Fruit fly (Drosophila melanogaster): ENCODE results near the gene Dci.

Dci gene

DNA sequence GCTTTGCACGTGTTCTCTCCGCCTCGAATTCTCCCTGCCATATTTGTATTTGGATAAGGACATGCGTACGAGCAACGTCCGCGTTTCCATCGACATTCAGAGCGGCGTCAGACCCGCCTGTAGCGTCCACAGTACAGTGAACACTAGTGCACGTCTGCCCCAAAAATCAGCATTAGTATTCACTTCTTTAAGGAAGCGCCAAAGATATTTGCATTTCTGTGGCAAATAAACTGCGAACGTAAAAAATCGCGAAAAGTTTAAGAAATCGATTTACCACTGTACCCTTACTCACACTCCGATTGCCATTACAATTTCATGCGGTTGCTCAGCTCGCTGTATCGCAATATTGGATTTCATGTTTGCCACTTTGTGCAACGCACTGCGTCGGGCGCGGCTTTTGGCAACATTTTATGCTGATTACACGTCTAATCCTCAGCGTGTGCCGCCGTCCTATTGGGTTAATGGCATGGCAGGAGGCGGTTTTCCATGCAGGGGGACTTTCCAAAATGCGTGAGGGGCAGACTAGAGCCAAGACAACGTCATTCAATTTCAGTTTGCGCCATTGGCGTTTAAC, 48.4 kb upstream of the Dci start (continued):
- TF ChIP-seq Hmx (GFP tag; optimal IDR thresholded peaks at IDR 0.05), result peak; percentile 51
- peak; percentile 94 for TF ChIP-seq CG2199 (GFP tag; IDR thresholded peaks at IDR 0.05)
- TF ChIP-seq CG43689 (GFP tag; IDR thresholded peaks at IDR 0.05), result peak; percentile 69
- TF ChIP-seq CHES-1-like (GFP tag; optimal IDR thresholded peaks at IDR 0.05), result peak; percentile 85
- TF ChIP-seq knrl (GFP tag; IDR thresholded peaks at IDR 0.05; ENCODE audit: partially characterized antibody), result no peak
- peak; percentile 88 for TF ChIP-seq CG30431 (GFP tag; optimal IDR thresholded peaks at IDR 0.05)
- TF ChIP-seq NFAT (GFP tag; IDR thresholded peaks at IDR 0.05), result peak; percentile 88
- TF ChIP-seq CG31441 (GFP tag; IDR thresholded peaks at IDR 0.05), result peak; percentile 77
- peak; percentile 81 for TF ChIP-seq croc (GFP tag; conservative IDR thresholded peaks at IDR 0.05)
- TF ChIP-seq CG15696 (tag; optimal IDR thresholded peaks at IDR 0.05), result peak; percentile 71
- peak; percentile 31 for TF ChIP-seq ash1 (GFP tag; optimal IDR thresholded peaks at IDR 0.05)
- peak; percentile 82 for TF ChIP-seq CG8089 (GFP tag; optimal IDR thresholded peaks at IDR 0.05)
- TF ChIP-seq unc-4 (GFP tag; IDR thresholded peaks at IDR 0.05; ENCODE audit: partially characterized antibody), result no peak
- peak; percentile 76 for TF ChIP-seq sug (tag; optimal IDR thresholded peaks at IDR 0.05)
- peak; percentile 82 for TF ChIP-seq nom (GFP tag; optimal IDR thresholded peaks at IDR 0.05)
- TF ChIP-seq Hmr (GFP tag; optimal IDR thresholded peaks at IDR 0.05), result peak; percentile 92
- peak; percentile 67 for TF ChIP-seq nau (GFP tag; optimal IDR thresholded peaks at IDR 0.05)
- TF ChIP-seq CG3163 (GFP tag; optimal IDR thresholded peaks at IDR 0.05), result peak; percentile 71
- no peak for TF ChIP-seq usp (GFP tag; optimal IDR thresholded peaks at IDR 0.05)
- peak; percentile 67 for TF ChIP-seq MTF-1 (GFP tag; optimal IDR thresholded peaks at IDR 0.05; ENCODE audit: borderline replicate concordance)
- TF ChIP-seq Chrac-16 (GFP tag; optimal IDR thresholded peaks at IDR 0.05), result peak; percentile 84
- TF ChIP-seq CG6254 (GFP tag; optimal IDR thresholded peaks at IDR 0.05), result peak; percentile 19
- TF ChIP-seq toy (GFP tag; IDR thresholded peaks at IDR 0.05), result peak; percentile 80; the same call in 1 of the 2 replicates
- peak; percentile 44 for TF ChIP-seq Sry-δ (GFP tag; optimal IDR thresholded peaks at IDR 0.05)
- TF ChIP-seq CG34422 (GFP tag; IDR thresholded peaks at IDR 0.05), result peak; percentile 93
- TF ChIP-seq Rx (GFP tag; IDR thresholded peaks at IDR 0.05), result peak; percentile 87
- peak; percentile 89 for TF ChIP-seq CG12219 (GFP tag; optimal IDR thresholded peaks at IDR 0.05)
- TF ChIP-seq CG6654 (GFP tag; optimal IDR thresholded peaks at IDR 0.05), result peak; percentile 59
- peak; percentile 98 for TF ChIP-seq Med (GFP tag)
- peak; percentile 90 for TF ChIP-seq ind (GFP tag; optimal IDR thresholded peaks at IDR 0.05)
- TF ChIP-seq ro (GFP tag; IDR thresholded peaks at IDR 0.05), result peak; percentile 69
- peak; percentile 88 for TF ChIP-seq CG1024 (GFP tag; IDR thresholded peaks at IDR 0.05)
- peak; percentile 76 for TF ChIP-seq CG12155 (GFP tag; optimal IDR thresholded peaks at IDR 0.05)
- peak; percentile 62 for TF ChIP-seq CG18011 (GFP tag; optimal IDR thresholded peaks at IDR 0.05)
- TF ChIP-seq bigmax (GFP tag; optimal IDR thresholded peaks at IDR 0.05), result no peak
- TF ChIP-seq ara (GFP tag; IDR thresholded peaks at IDR 0.05), result peak; percentile 94
- TF ChIP-seq CG6689 (GFP tag; IDR thresholded peaks at IDR 0.05), result peak; percentile 91
- TF ChIP-seq CG12236 (GFP tag; optimal IDR thresholded peaks at IDR 0.05), result peak; percentile 79
- TF ChIP-seq E2f1 (GFP tag; IDR thresholded peaks at IDR 0.05), result peak; percentile 91
- TF ChIP-seq Antp (GFP tag; optimal IDR thresholded peaks at IDR 0.05), result peak; percentile 93
- TF ChIP-seq Dll (GFP tag; IDR thresholded peaks at IDR 0.05; ENCODE audit: partially characterized antibody), result no peak
- TF ChIP-seq CG14710 (tag; optimal IDR thresholded peaks at IDR 0.05), result peak; percentile 55
- TF ChIP-seq zen2 (GFP tag; IDR thresholded peaks at IDR 0.05; ENCODE audit: partially characterized antibody), result no peak
- TF ChIP-seq CG9215 (GFP tag; IDR thresholded peaks at IDR 0.05), result peak; percentile 78
- TF ChIP-seq CG2889 (GFP tag; IDR thresholded peaks at IDR 0.05), result peak; percentile 77
- peak; percentile 75 for TF ChIP-seq dati (GFP tag; IDR thresholded peaks at IDR 0.05)
- peak; percentile 94 for TF ChIP-seq lab (GFP tag; optimal IDR thresholded peaks at IDR 0.05)
- TF ChIP-seq CG6854 (GFP tag; optimal IDR thresholded peaks at IDR 0.05), result peak; percentile 78
- TF ChIP-seq peb (GFP tag; IDR thresholded peaks at IDR 0.05), result peak; percentile 83
- TF ChIP-seq Ets97D (GFP tag; optimal IDR thresholded peaks at IDR 0.05), result peak; percentile 50

All from whole organism, embryonic.